Worm (Caenorhabditis elegans): ENCODE measurements around the gene C33H5.1.

C33H5.1 gene

DNA sequence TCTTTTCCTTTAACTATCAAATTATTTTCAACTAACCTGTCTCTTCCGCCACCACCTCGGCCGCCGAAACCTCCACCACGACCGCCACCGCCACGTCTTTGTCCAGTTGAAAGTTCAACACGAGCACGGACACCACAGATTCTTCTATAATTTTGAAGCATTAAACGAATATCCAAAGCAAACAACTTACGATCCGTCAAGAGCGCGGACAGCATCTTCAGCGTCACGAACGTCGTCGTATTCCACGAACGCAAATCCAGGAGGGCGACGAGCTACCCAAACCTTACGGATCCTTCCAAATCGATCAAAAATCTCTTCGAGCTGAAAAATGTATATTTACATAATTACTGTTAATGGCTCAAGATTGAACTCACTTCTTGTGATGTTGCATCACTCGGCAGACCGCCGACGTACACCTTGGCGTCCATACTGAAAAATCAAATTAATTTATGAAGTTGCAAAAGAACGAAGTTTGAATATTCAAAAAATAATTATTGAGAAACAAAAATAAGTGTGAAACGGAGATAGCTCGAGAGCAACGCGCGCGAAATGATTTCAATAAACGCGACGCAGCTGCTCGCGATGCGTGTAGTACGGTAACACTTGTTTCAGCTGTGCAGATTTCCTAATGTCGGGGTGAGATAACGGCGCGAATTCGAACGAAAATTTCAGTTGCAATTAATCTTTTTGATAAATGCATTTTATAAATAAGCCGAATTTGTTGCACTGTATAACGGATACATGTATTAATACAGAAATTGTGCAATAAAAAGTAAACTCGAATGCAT lies 17.7 kb upstream of the C33H5.1 start, which contains the start of gene rsp-6 (continued):
- TF ChIP-seq xnd-1 (tag; optimal IDR thresholded peaks at IDR 0.05) (peak; percentile 78), lir-1 (GFP tag; conservative IDR thresholded peaks at IDR 0.05) (no peak), athp-1 (tag; optimal IDR thresholded peaks at IDR 0.05) (no peak), hlh-26 (GFP tag; conservative IDR thresholded peaks at IDR 0.05) (no peak), F52B5.7 (tag; optimal IDR thresholded peaks at IDR 0.05) (no peak), efl-1 (GFP tag; optimal IDR thresholded peaks at IDR 0.05) (peak; percentile 93), tbp1 (GFP tag; optimal IDR thresholded peaks at IDR 0.05) (peak; percentile 58), akir-1 (GFP tag; optimal IDR thresholded peaks at IDR 0.05) (no peak), lsy-27 (tag; optimal IDR thresholded peaks at IDR 0.05; ENCODE audit: borderline replicate concordance, insufficient read depth) (no peak), madf-10 (tag; optimal IDR thresholded peaks at IDR 0.05) (peak; percentile 88), ekl-4 (GFP tag; IDR thresholded peaks at IDR 0.05) (peak; percentile 85), mes-4 (tag; optimal IDR thresholded peaks at IDR 0.05) (no peak), T07F8.4 (tag; optimal IDR thresholded peaks at IDR 0.05) (no peak), sptf-2 (GFP tag; optimal IDR thresholded peaks at IDR 0.05) (no peak), F10E7.11 (tag; optimal IDR thresholded peaks at IDR 0.05) (no peak), fkh-3 (tag; optimal IDR thresholded peaks at IDR 0.05) (no peak), bed-2 (GFP tag; IDR thresholded peaks at IDR 0.05) (no peak), F57A8.1 (GFP tag; optimal IDR thresholded peaks at IDR 0.05) (no peak), B0336.3 (GFP tag; IDR thresholded peaks at IDR 0.05) (peak; percentile 66), madf-6 (GFP tag; IDR thresholded peaks at IDR 0.05) (peak; percentile 95), D2030.7 (GFP tag; IDR thresholded peaks at IDR 0.05) (peak; percentile 83), let-526 (GFP tag; IDR thresholded peaks at IDR 0.05) (0 out of 2 replicates have a peak, but pooled peaks have one; percentile 70), ztf-18 (tag; optimal IDR thresholded peaks at IDR 0.05) (peak; percentile 27), hmg-1.2 (GFP tag; IDR thresholded peaks at IDR 0.05) (peak; percentile 58; the same call in 1 of the 2 replicates), nfya-2 (GFP tag; IDR thresholded peaks at IDR 0.05) (no peak), F57C9.4 (tag; optimal IDR thresholded peaks at IDR 0.05) (no peak), mcd-1 (GFP tag; IDR thresholded peaks at IDR 0.05) (peak; percentile 83), Y53G8AR.9 (GFP tag; conservative IDR thresholded peaks at IDR 0.05) (peak; percentile 89), ceh-27 (GFP tag; optimal IDR thresholded peaks at IDR 0.05) (peak; percentile 83), cebp-1 (GFP tag; IDR thresholded peaks at IDR 0.05) (peak; percentile 76), cebp-1 (tag; optimal IDR thresholded peaks at IDR 0.05) (peak; percentile 84), nhr-120 (GFP tag; IDR thresholded peaks at IDR 0.05) (0 out of 2 replicates have a peak, but pooled peaks have one; percentile 43), nfya-1 (tag; optimal IDR thresholded peaks at IDR 0.05; ENCODE audit: borderline replicate concordance, insufficient read depth) (no peak), F37B4.10 (GFP tag; IDR thresholded peaks at IDR 0.05) (no peak), nhr-27 (tag; optimal IDR thresholded peaks at IDR 0.05) (no peak), snpc-4 (GFP tag; optimal IDR thresholded peaks at IDR 0.05) (peak; percentile 15), snpc-4 (tag; optimal IDR thresholded peaks at IDR 0.05) (peak; percentile 36 to 74 (median 62)), snpc-1.1 (tag; optimal IDR thresholded peaks at IDR 0.05; ENCODE audit: insufficient read depth) (peak; percentile 43), chd-7 (tag; optimal IDR thresholded peaks at IDR 0.05) (no peak), B0019.2 (GFP tag; conservative IDR thresholded peaks at IDR 0.05) (peak; percentile 77), egrh-3 (GFP tag; IDR thresholded peaks at IDR 0.05) (peak; percentile 64), mxl-1 (tag; optimal IDR thresholded peaks at IDR 0.05) (no peak), C06A6.2 (GFP tag; conservative IDR thresholded peaks at IDR 0.05) (no peak), pha-4 (tag; optimal IDR thresholded peaks at IDR 0.05) (peak; percentile 13), ztf-3 (GFP tag; optimal IDR thresholded peaks at IDR 0.05) (no peak), lin-54 (GFP tag; optimal IDR thresholded peaks at IDR 0.05) (peak; percentile 88), egl-18 (GFP tag; IDR thresholded peaks at IDR 0.05) (no peak)
